Fruit fly (Drosophila melanogaster) S2 (cell line): ENCODE measurements around the gene RpL6.

Experiments
- CG8478 ChIP-seq: fragments of >200 bp; optimal IDR thresholded peaks from 2 replicates; lab custom pipeline; 2018
- CTCF ChIP-seq, 2 experiments: fragments of >200 bp; optimal IDR thresholded peaks; 2 replicates each; lab custom pipeline; 2018

- TF ChIP-seq CG8478 (lab: Kevin White, UChicago) (no peak), CTCF (optimal IDR thresholded peaks at IDR 0.05; lab: Kevin White, UChicago) (no peak)
Measured at dm6 chr3R:31608030-31608429, 12.0 kb upstream of the RpL6 start.
